Worm (Caenorhabditis elegans): ENCODE results near the gene F40F12.9.

ce11 chrIII:9922310-9922709 lies 11.2 kb downstream of the F40F12.9 start:
- TF ChIP-seq tbx-11 (GFP tag; IDR thresholded peaks at IDR 0.05) (no peak), hmg-4 (GFP tag; optimal IDR thresholded peaks at IDR 0.05) (no peak), ceh-36 (tag; optimal IDR thresholded peaks at IDR 0.05) (no peak), sea-1 (GFP tag; conservative IDR thresholded peaks at IDR 0.05) (no peak)
